Fruit fly (Drosophila melanogaster) whole organism, embryonic: ENCODE results near the gene Hr78.

ENCODE experiments used
- ATbp ChIP-seq: fragments of 200-800 bp; sonication (Bioruptor generic); optimal IDR thresholded peaks from 2 replicates; lab custom pipeline; 2017; ENCODE audit warnings: missing biosample characterization, mild to moderate bottlenecking, missing genetic modification characterization, missing genetic modification reagents
- BtbVII ChIP-seq: fragments of 200-800 bp; sonication (Bioruptor generic); optimal IDR thresholded peaks from 3 replicates; lab custom pipeline; 2017; ENCODE audit warnings: missing biosample characterization, mild to moderate bottlenecking, missing genetic modification characterization
- CG10366 ChIP-seq: fragments of 200-800 bp; sonication (Bioruptor generic); IDR thresholded peaks from 2 replicates; pipeline ENCODE4 v1.3.6; 2022; ENCODE audit warnings: missing biosample characterization, missing genetic modification characterization
- CG12299 ChIP-seq: fragments of 200-800 bp; sonication (Bioruptor generic); optimal IDR thresholded peaks from 2 replicates; lab custom pipeline; 2018; ENCODE audit warnings: missing biosample characterization, mild to moderate bottlenecking, missing genetic modification characterization
- CG13894 ChIP-seq: fragments of 200-800 bp; sonication (Bioruptor generic); optimal IDR thresholded peaks from 3 replicates; lab custom pipeline; 2018; ENCODE audit warnings: missing biosample characterization, mild to moderate bottlenecking, missing genetic modification characterization, moderate library complexity
- CG14860 ChIP-seq: fragments of 200-800 bp; sonication (Bioruptor generic); IDR thresholded peaks from 3 replicates; pipeline ENCODE4 v1.3.6; 2022; ENCODE audit warnings: missing biosample characterization, missing genetic modification characterization; ENCODE audit not compliant: partially characterized antibody
- CG15479 ChIP-seq: fragments of 200-800 bp; sonication (Bioruptor generic); optimal IDR thresholded peaks from 3 replicates; lab custom pipeline; 2019; ENCODE audit warnings: missing biosample characterization, mild to moderate bottlenecking, missing genetic modification characterization, moderate library complexity
- CG15514 ChIP-seq: fragments of 200-800 bp; sonication (Bioruptor generic); optimal IDR thresholded peaks from 3 replicates; lab custom pipeline; 2017; ENCODE audit warnings: missing biosample characterization, missing genetic modification characterization, mild to moderate bottlenecking, moderate library complexity, missing genetic modification reagents
- CG2678 ChIP-seq: fragments of 200-800 bp; sonication (Bioruptor generic); optimal IDR thresholded peaks from 3 replicates; lab custom pipeline; 2019; ENCODE audit warnings: missing biosample characterization, mild to moderate bottlenecking, missing genetic modification characterization, moderate library complexity
- CG34422 ChIP-seq: fragments of 200-800 bp; sonication (Bioruptor generic); IDR thresholded peaks from 3 replicates; pipeline ENCODE4 v1.3.6; 2022; ENCODE audit warnings: missing biosample characterization, missing genetic modification characterization
- CG4404 ChIP-seq: fragments of 200-800 bp; sonication (Bioruptor generic); IDR thresholded peaks from 2 replicates; pipeline ENCODE4 v1.3.6; 2022; ENCODE audit warnings: missing biosample characterization, missing genetic modification characterization
- CG6654 ChIP-seq: fragments of 200-800 bp; sonication (Bioruptor generic); optimal IDR thresholded peaks from 2 replicates; lab custom pipeline; 2017; ENCODE audit warnings: missing biosample characterization, mild to moderate bottlenecking, missing genetic modification characterization
- CG6813 ChIP-seq: fragments of 200-800 bp; sonication (Bioruptor generic); optimal IDR thresholded peaks from 2 replicates; lab custom pipeline; 2017; ENCODE audit warnings: missing biosample characterization, missing genetic modification characterization, mild to moderate bottlenecking, moderate library complexity, missing genetic modification reagents
- CG7928 ChIP-seq: fragments of 200-800 bp; sonication (Bioruptor generic); optimal IDR thresholded peaks from 2 replicates; lab custom pipeline; 2017; ENCODE audit warnings: missing biosample characterization, mild to moderate bottlenecking, missing genetic modification characterization
- CG8388 ChIP-seq: fragments of 200-800 bp; sonication (Bioruptor generic); optimal IDR thresholded peaks from 2 replicates; lab custom pipeline; 2019; ENCODE audit warnings: missing biosample characterization, mild to moderate bottlenecking, missing genetic modification characterization, moderate library complexity
- CG9797 ChIP-seq: fragments of 200-800 bp; sonication (Bioruptor generic); optimal IDR thresholded peaks from 3 replicates; lab custom pipeline; 2018; ENCODE audit warnings: missing biosample characterization, mild to moderate bottlenecking, missing genetic modification characterization
- D ChIP-seq, 2 experiments: fragments of 200-800 bp in 1 of 2; fragments of >200 bp in 1 of 2; sonication (Bioruptor generic) in 1 of 2; optimal IDR thresholded peaks; 2 replicates in 1 of 2; 3 replicates in 1 of 2; lab custom pipeline; 2017; ENCODE audit warnings: mild to moderate bottlenecking in 1 of 2, missing biosample characterization in 1 of 2, missing genetic modification characterization in 1 of 2, missing genetic modification reagents in 1 of 2
- D19A ChIP-seq: fragments of 200-800 bp; optimal IDR thresholded peaks from 3 replicates; lab custom pipeline; 2019; ENCODE audit warnings: missing biosample characterization, mild to moderate bottlenecking, missing genetic modification characterization, moderate library complexity
- Dek ChIP-seq: fragments of 200-800 bp; sonication (Bioruptor generic); optimal IDR thresholded peaks from 3 replicates; lab custom pipeline; 2019; ENCODE audit warnings: missing biosample characterization, mild to moderate bottlenecking, missing genetic modification characterization, moderate library complexity
- ERR ChIP-seq: fragments of 200-800 bp; sonication (Bioruptor generic); optimal IDR thresholded peaks from 2 replicates; lab custom pipeline; 2016; ENCODE audit warnings: missing biosample characterization, missing genetic modification characterization
- Ets97D ChIP-seq: fragments of 200-800 bp; sonication (Bioruptor generic); optimal IDR thresholded peaks from 3 replicates; lab custom pipeline; 2016; ENCODE audit warnings: missing biosample characterization, missing genetic modification characterization
- Fer1 ChIP-seq: fragments of 200-800 bp; sonication (Bioruptor generic); optimal IDR thresholded peaks from 2 replicates; lab custom pipeline; 2017; ENCODE audit warnings: missing biosample characterization, mild to moderate bottlenecking, missing genetic modification characterization
- Fer3 ChIP-seq: fragments of 200-800 bp; sonication (Bioruptor generic); optimal IDR thresholded peaks from 2 replicates; lab custom pipeline; 2018; ENCODE audit warnings: missing biosample characterization, mild to moderate bottlenecking, missing genetic modification characterization, moderate library complexity
- H15 ChIP-seq: fragments of 200-800 bp; sonication (Bioruptor generic); IDR thresholded peaks from 3 replicates; pipeline ENCODE4 v1.3.6; 2022; ENCODE audit warnings: missing biosample characterization, missing genetic modification characterization
- Mad ChIP-seq: fragments of 200-800 bp; sonication (Bioruptor generic); optimal IDR thresholded peaks from 2 replicates; lab custom pipeline; 2016; ENCODE audit warnings: missing biosample characterization, missing genetic modification characterization
- Myb ChIP-seq: fragments of 200-800 bp; sonication (Bioruptor generic); optimal IDR thresholded peaks from 2 replicates; lab custom pipeline; 2016; ENCODE audit warnings: missing biosample characterization, missing genetic modification characterization
- Pdp1 ChIP-seq, 2 experiments: fragments of 200-800 bp; sonication (Bioruptor generic); optimal IDR thresholded peaks; 3 replicates each; lab custom pipeline; 2016; ENCODE audit warnings: missing biosample characterization in 2 of 2, missing genetic modification characterization in 2 of 2, mild to moderate bottlenecking in 1 of 2, moderate library complexity in 1 of 2
- aop ChIP-seq: fragments of 200-800 bp; sonication (Bioruptor generic); IDR thresholded peaks from 2 replicates; pipeline ENCODE4 v1.3.6; 2022; ENCODE audit warnings: missing biosample characterization, missing genetic modification characterization
- cg ChIP-seq: fragments of 200-800 bp; sonication (Bioruptor generic); optimal IDR thresholded peaks from 3 replicates; lab custom pipeline; 2019; ENCODE audit warnings: missing biosample characterization, mild to moderate bottlenecking, missing genetic modification characterization, moderate library complexity
- dati ChIP-seq: fragments of 200-800 bp; sonication (Bioruptor generic); IDR thresholded peaks from 2 replicates; pipeline ENCODE4 v1.3.6; 2022; ENCODE audit warnings: missing biosample characterization, missing genetic modification characterization
- fd64A ChIP-seq: fragments of 200-800 bp; sonication (Bioruptor generic); optimal IDR thresholded peaks from 3 replicates; lab custom pipeline; 2018; ENCODE audit warnings: missing biosample characterization, mild to moderate bottlenecking, missing genetic modification characterization
- fd96Cb ChIP-seq: fragments of 200-800 bp; sonication (Bioruptor generic); optimal IDR thresholded peaks from 2 replicates; lab custom pipeline; 2018; ENCODE audit warnings: missing biosample characterization, mild to moderate bottlenecking, missing genetic modification characterization, moderate library complexity
- jigr1 ChIP-seq: fragments of 200-800 bp; sonication (Bioruptor generic); IDR thresholded peaks from 3 replicates; pipeline ENCODE4 v1.3.6; 2022; ENCODE audit warnings: missing biosample characterization, missing genetic modification characterization
- lilli ChIP-seq: fragments of 200-800 bp; sonication (Bioruptor generic); optimal IDR thresholded peaks from 3 replicates; lab custom pipeline; 2016; ENCODE audit warnings: missing biosample characterization, missing genetic modification characterization
- luna ChIP-seq: fragments of 200-800 bp; sonication (Bioruptor generic); optimal IDR thresholded peaks from 2 replicates; lab custom pipeline; 2016; ENCODE audit warnings: missing biosample characterization, missing genetic modification characterization
- nmo ChIP-seq: fragments of 200-800 bp; sonication (Bioruptor generic); optimal IDR thresholded peaks from 2 replicates; lab custom pipeline; 2018; ENCODE audit warnings: missing biosample characterization, mild to moderate bottlenecking, missing genetic modification characterization, moderate library complexity
- nom ChIP-seq: fragments of 200-800 bp; sonication (Bioruptor generic); optimal IDR thresholded peaks from 2 replicates; lab custom pipeline; 2017; ENCODE audit warnings: missing biosample characterization, missing genetic modification characterization, mild to moderate bottlenecking, moderate library complexity, missing genetic modification reagents
- otp ChIP-seq: fragments of 200-800 bp; sonication (Bioruptor generic); IDR thresholded peaks from 3 replicates; pipeline ENCODE4, ENCODE4 v1.3.6; 2022; ENCODE audit warnings: missing biosample characterization, missing genetic modification characterization
- sd ChIP-seq: fragments of 200-800 bp; sonication (Bioruptor generic); optimal IDR thresholded peaks from 3 replicates; lab custom pipeline; 2018; ENCODE audit warnings: missing biosample characterization, mild to moderate bottlenecking, missing genetic modification characterization, moderate library complexity
- seq ChIP-seq: fragments of 200-800 bp; sonication (Bioruptor generic); IDR thresholded peaks from 2 replicates; pipeline ENCODE4 v1.3.6; 2022; ENCODE audit warnings: missing biosample characterization, missing genetic modification characterization
- shn ChIP-seq: fragments of 200-800 bp; sonication (Bioruptor generic); optimal IDR thresholded peaks from 3 replicates; lab custom pipeline; 2016; ENCODE audit warnings: missing biosample characterization, missing genetic modification characterization
- sima ChIP-seq: fragments of 200-800 bp; sonication (Bioruptor generic); optimal IDR thresholded peaks from 2 replicates; lab custom pipeline; 2016; ENCODE audit warnings: missing biosample characterization, missing genetic modification characterization
- slp2 ChIP-seq: fragments of 200-800 bp; sonication (Bioruptor generic); optimal IDR thresholded peaks from 2 replicates; lab custom pipeline; 2016; ENCODE audit warnings: missing biosample characterization, missing genetic modification characterization
- ssp ChIP-seq: fragments of 200-800 bp; sonication (Bioruptor generic); IDR thresholded peaks from 2 replicates; pipeline ENCODE4 v1.3.6; 2022; ENCODE audit warnings: missing biosample characterization, missing genetic modification characterization
- tap ChIP-seq: fragments of 200-800 bp; optimal IDR thresholded peaks from 3 replicates; lab custom pipeline; 2019; ENCODE audit warnings: missing biosample characterization, mild to moderate bottlenecking, missing genetic modification characterization, moderate library complexity
- tin ChIP-seq: fragments of 200-800 bp; sonication (Bioruptor generic); optimal IDR thresholded peaks from 3 replicates; lab custom pipeline; 2016; ENCODE audit warnings: missing biosample characterization, missing genetic modification characterization
- ttk ChIP-seq: fragments of 200-800 bp; sonication (Bioruptor generic); IDR thresholded peaks from 2 replicates; pipeline ENCODE4 v2.1.2; 2022; ENCODE audit warnings: missing biosample characterization, missing genetic modification characterization
- twi ChIP-seq: fragments of 200-800 bp; optimal IDR thresholded peaks from 2 replicates; lab custom pipeline; 2019; ENCODE audit warnings: missing biosample characterization, mild to moderate bottlenecking, missing genetic modification characterization, moderate library complexity

Hr78 gene

DNA sequence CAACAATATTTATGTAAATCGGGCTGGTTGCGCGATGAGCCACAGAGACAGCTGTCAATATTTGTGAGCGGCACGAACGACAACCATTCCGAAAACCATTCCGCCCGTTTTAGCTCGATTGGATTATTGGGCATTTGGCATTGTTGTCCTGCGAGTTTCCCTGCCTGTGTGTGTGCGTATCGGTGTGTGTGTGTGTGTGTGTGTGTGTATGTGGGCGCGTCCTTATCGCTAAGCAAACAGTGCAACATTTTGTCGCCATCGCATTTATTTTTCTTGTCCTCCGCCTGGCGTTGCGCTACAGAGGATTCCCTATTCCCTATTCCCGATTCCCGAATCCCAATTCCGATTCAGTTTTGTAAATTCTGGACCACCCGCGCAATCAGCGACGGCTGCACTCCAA lies 25.4 kb downstream of the Hr78 start:
- TF ChIP-seq cg (peak; percentile 36), CG6654 (GFP tag; lab: Kevin White, UChicago) (no peak), D (optimal IDR thresholded peaks at IDR 0.05; lab: Kevin White, UChicago) (peak; percentile 62), D (GFP tag; optimal IDR thresholded peaks at IDR 0.05; lab: Kevin White, UChicago) (no peak), lilli (GFP tag; lab: Kevin White, UChicago) (no peak), fd96Cb (tag; lab: Kevin White, UChicago) (no peak), otp (no peak), ERR (no peak), CG15479 (GFP tag; lab: Kevin White, UChicago) (peak; percentile 82), Fer1 (GFP tag; lab: Kevin White, UChicago) (no peak), CG14860 (GFP tag; lab: Robert Waterston, UW) (0 out of 3 replicates have a peak, but pooled peaks have one; percentile 19), luna (no peak), Dek (tag; lab: Kevin White, UChicago) (no peak), seq (GFP tag; lab: Robert Waterston, UW) (no peak)

dm6 chr3L:21465261-21466112 lies 31.8 kb downstream of the Hr78 start:
- TF ChIP-seq CG34422 (no peak), CG13894 (tag; lab: Kevin White, UChicago) (no peak), jigr1 (GFP tag; lab: Robert Waterston, UW) (no peak), CG9797 (GFP tag; lab: Kevin White, UChicago) (no peak), CG12299 (tag; lab: Kevin White, UChicago) (no peak), shn (GFP tag; lab: Kevin White, UChicago) (no peak), ttk (GFP tag; lab: Robert Waterston, UW) (no peak), Ets97D (GFP tag; lab: Kevin White, UChicago) (no peak), twi (tag; lab: Kevin White, UChicago) (no peak), CG8388 (GFP tag; lab: Kevin White, UChicago) (peak; percentile 98), tin (GFP tag; lab: Kevin White, UChicago) (no peak), Mad (no peak), CG2678 (tag; lab: Kevin White, UChicago) (no peak), Pdp1 (GFP tag; optimal IDR thresholded peaks at IDR 0.05; lab: Kevin White, UChicago) (peak in 1 of 2 experiments; percentile 2), tap (tag; lab: Kevin White, UChicago) (no peak), nmo (peak; percentile 33), D19A (tag; lab: Kevin White, UChicago) (peak; percentile 64), dati (GFP tag; lab: Robert Waterston, UW) (no peak), CG10366 (GFP tag; lab: Robert Waterston, UW) (no peak), CG6813 (GFP tag; lab: Kevin White, UChicago) (no peak), H15 (GFP tag; lab: Robert Waterston, UW) (no peak), slp2 (GFP tag; lab: Kevin White, UChicago) (no peak), ATbp (GFP tag; lab: Kevin White, UChicago) (no peak), fd64A (GFP tag; lab: Kevin White, UChicago) (peak; percentile 83), CG4404 (GFP tag; lab: Robert Waterston, UW) (no peak), BtbVII (no peak), CG15514 (GFP tag; lab: Kevin White, UChicago) (no peak), nom (no peak), sima (GFP tag; lab: Kevin White, UChicago) (no peak), Myb (GFP tag; lab: Kevin White, UChicago) (no peak), Fer3 (no peak), CG7928 (GFP tag; lab: Kevin White, UChicago) (no peak), sd (peak; percentile 88), cg (peak; percentile 8), aop (GFP tag; lab: Robert Waterston, UW) (no peak), ssp (GFP tag; lab: Robert Waterston, UW) (no peak)
